Fruit fly (Drosophila melanogaster): ENCODE measurements around the gene CG11069.

The CG11069 gene

DNA sequence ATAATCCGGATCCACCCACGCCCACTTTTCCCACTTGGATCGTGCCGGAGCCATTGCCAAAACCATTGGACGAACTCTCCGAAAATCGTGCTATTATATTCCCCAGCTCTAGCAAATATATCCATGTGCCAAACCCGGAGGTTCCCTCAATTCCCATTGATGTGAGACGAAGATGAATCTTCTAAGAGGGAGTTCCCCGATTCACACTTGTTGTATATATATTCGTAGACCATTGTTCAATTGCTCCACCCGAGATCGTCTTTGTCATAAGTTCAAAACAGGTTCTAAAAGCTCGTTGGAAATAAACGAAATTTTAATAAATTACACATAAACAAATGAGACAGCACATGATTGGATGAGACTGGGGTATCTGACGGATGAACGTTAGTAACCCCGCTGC is 30.6 kb upstream of the CG11069 start:
- no peak for TF ChIP-seq Rel (GFP tag; optimal IDR thresholded peaks at IDR 0.05)
- TF ChIP-seq Rel (tag; optimal IDR thresholded peaks at IDR 0.05): peak; percentile 96
- TF ChIP-seq N (GFP tag; optimal IDR thresholded peaks at IDR 0.05): no peak

DNA sequence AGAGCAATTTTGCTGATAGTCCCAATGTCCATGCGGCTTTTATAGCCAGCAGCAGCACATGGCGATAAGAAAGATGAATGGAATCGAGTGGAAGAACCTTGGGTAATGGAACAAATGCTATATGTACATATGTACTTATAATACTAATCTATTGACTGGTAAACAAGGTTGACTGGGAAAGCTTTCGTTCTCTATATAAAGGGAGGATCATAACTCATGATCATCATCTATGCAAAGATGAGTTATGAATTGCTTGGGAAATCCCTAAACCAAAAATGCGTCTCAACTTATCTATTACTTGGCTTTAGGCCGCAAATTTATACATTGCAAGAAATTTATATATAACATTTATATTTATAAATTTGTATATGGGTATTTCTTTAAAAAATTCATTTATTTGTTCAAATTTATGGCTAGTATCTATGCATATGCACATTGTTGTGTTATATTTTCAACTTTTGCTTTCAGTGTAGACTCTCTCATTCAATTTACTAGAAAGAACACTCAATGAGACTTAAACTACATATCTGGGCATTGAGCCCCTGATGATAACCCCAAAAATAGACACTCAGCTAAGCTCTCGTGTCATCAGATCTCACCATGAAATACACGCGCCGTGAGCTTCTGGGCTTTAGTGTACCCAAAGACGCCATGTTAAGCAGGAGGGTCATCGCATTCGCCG is 29.7 kb upstream of the CG11069 start, which contains the start of the genes Srg1 and Elal:
Gene Srg1, minus strand, starts transcription at position 14 of the 682 bp plus-strand sequence.
Gene Elal, plus strand, starts transcription at position 632 of the 682 bp plus-strand sequence.
- no peak for TF ChIP-seq Rel (GFP tag; optimal IDR thresholded peaks at IDR 0.05)
- TF ChIP-seq Rel (tag; optimal IDR thresholded peaks at IDR 0.05): peak; percentile 73
- no peak for TF ChIP-seq HLH106 (tag; optimal IDR thresholded peaks at IDR 0.05)

DNA sequence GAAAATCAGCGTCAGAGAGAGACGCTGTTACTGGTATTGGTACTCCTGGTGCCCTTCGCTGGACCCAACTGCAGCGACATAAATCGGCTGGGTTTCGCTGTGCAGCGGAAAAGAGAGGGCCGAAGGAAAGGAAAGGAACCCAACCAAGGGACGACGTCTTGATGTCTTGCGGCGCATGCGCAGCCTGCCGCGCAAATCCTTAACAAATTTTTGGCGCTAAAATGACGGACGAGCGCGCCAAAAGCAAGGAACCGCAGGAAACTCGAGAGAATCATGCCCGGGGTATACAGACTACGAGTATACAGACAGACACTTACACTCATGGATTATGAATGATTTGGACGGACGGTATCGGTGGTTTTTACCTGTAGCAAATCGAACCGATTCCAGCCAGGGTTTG is 27.6 kb upstream of the CG11069 start:
- no peak for TF ChIP-seq psq (GFP tag; optimal IDR thresholded peaks at IDR 0.05)
- TF ChIP-seq Hnf4 (GFP tag; optimal IDR thresholded peaks at IDR 0.05): no peak
- TF ChIP-seq Abd-B (GFP tag; optimal IDR thresholded peaks at IDR 0.05): no peak
- TF ChIP-seq sv (GFP tag; optimal IDR thresholded peaks at IDR 0.05): no peak
- no peak for TF ChIP-seq usp (GFP tag; optimal IDR thresholded peaks at IDR 0.05)
- no peak for TF ChIP-seq foxo (GFP tag; optimal IDR thresholded peaks at IDR 0.05)
- no peak for TF ChIP-seq Hr83 (GFP tag; optimal IDR thresholded peaks at IDR 0.05; ENCODE audit: poor library complexity, severe bottlenecking)
- no peak for TF ChIP-seq dsf (GFP tag; optimal IDR thresholded peaks at IDR 0.05; ENCODE audit: borderline replicate concordance)
- no peak for TF ChIP-seq pan (optimal IDR thresholded peaks at IDR 0.05)
- TF ChIP-seq GATAd (GFP tag; optimal IDR thresholded peaks at IDR 0.05): no peak
- TF ChIP-seq ey (GFP tag; optimal IDR thresholded peaks at IDR 0.05): no peak

DNA sequence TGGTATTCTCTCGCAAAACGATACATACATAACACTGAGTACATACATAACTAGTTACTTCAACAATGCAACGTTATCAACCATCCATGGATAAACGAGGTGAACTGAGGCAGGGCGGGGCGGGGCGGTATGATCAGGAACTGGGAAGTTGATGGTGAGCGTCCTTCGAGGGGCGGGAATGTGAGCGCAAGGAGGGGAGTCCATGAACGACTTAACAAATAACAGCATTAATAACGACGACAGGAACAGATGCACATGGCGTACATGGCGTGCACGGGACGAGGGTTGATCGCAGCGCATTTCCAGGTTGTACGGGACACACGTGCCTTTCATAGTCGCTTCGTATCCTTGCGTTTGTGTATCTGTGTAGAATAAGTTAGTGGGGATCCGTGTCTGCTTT is 26.6 kb upstream of the CG11069 start:
- TF ChIP-seq Hnf4 (GFP tag; optimal IDR thresholded peaks at IDR 0.05) (no peak), Jra (GFP tag; optimal IDR thresholded peaks at IDR 0.05) (no peak), OdsH (GFP tag; optimal IDR thresholded peaks at IDR 0.05) (no peak), pan (optimal IDR thresholded peaks at IDR 0.05) (no peak), Dif (GFP tag; optimal IDR thresholded peaks at IDR 0.05; ENCODE audit: partially characterized antibody) (no peak), h (GFP tag; optimal IDR thresholded peaks at IDR 0.05) (no peak), br (GFP tag; optimal IDR thresholded peaks at IDR 0.05) (no peak)

DNA sequence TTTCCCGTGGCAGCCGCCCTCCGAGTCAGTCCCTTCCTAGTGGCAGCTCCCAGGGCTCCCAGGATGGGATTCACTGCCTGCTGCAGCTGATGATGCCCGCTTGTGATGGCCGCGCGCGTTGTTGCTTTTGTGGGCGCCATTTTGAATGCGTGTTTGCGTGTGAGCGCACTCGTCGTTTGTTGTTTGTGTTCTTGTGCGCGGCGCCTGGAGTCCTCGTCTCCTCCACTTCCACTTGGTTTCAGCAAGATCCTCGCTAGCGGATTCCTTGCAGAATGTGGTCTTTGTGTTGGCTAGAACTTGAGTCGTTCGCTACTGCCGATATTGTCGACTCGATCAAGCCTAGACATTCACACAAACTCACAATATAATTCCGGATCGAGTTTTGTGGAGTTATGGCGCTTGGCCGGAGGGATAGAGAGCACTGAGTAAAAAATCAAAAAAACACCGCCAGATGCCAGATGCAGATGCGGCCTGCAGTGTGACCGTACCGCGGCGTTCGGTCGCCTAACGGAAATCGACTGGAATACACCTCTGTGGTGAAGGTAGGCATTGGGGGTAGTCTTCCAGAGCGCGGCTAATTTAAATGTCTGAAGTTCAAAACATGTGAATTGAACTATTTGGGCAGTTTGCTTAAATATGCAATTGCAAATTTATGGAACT is 24.0 kb upstream of the CG11069 start, which contains the start of gene CycB3:
Gene CycB3, minus strand, starts transcription at position 428 of the 660 bp plus-strand sequence.
- no peak for TF ChIP-seq Hr83 (GFP tag; optimal IDR thresholded peaks at IDR 0.05; ENCODE audit: poor library complexity, severe bottlenecking)
- TF ChIP-seq GATAd (GFP tag; optimal IDR thresholded peaks at IDR 0.05): no peak
- peak; percentile 21 for TF ChIP-seq Sp1 (GFP tag; optimal IDR thresholded peaks at IDR 0.05)
- no peak for TF ChIP-seq usp (GFP tag; optimal IDR thresholded peaks at IDR 0.05)
- peak; percentile 33 for TF ChIP-seq rgr (GFP tag; optimal IDR thresholded peaks at IDR 0.05)
- TF ChIP-seq Dfd (GFP tag; optimal IDR thresholded peaks at IDR 0.05): no peak
- TF ChIP-seq CG32264 (GFP tag; optimal IDR thresholded peaks at IDR 0.05): no peak
- no peak for TF ChIP-seq Hr78 (GFP tag; optimal IDR thresholded peaks at IDR 0.05)
- peak; percentile 28 for TF ChIP-seq Vsx2 (GFP tag; optimal IDR thresholded peaks at IDR 0.05; ENCODE audit: partially characterized antibody)
- TF ChIP-seq N (GFP tag; optimal IDR thresholded peaks at IDR 0.05): no peak
- TF ChIP-seq Dif (GFP tag; optimal IDR thresholded peaks at IDR 0.05; ENCODE audit: partially characterized antibody): no peak
- no peak for TF ChIP-seq dl (GFP tag; optimal IDR thresholded peaks at IDR 0.05; ENCODE audit: insufficient read depth in 1 of 2, partially characterized antibody in 2 of 2)
- TF ChIP-seq Myc (optimal IDR thresholded peaks at IDR 0.05): peak; percentile 58
- TF ChIP-seq CrebA (GFP tag; optimal IDR thresholded peaks at IDR 0.05; ENCODE audit: borderline replicate concordance): no peak
- no peak for TF ChIP-seq Rel (GFP tag; optimal IDR thresholded peaks at IDR 0.05)
- TF ChIP-seq Rel (tag; optimal IDR thresholded peaks at IDR 0.05): peak; percentile 50
- TF ChIP-seq sv (GFP tag; optimal IDR thresholded peaks at IDR 0.05): no peak
- no peak for TF ChIP-seq Mio (GFP tag; optimal IDR thresholded peaks at IDR 0.05)
- TF ChIP-seq h (GFP tag; optimal IDR thresholded peaks at IDR 0.05): no peak
- no peak for TF ChIP-seq brk (GFP tag; optimal IDR thresholded peaks at IDR 0.05)
- peak; percentile 17 for TF ChIP-seq ey (GFP tag; optimal IDR thresholded peaks at IDR 0.05)
- TF ChIP-seq br (GFP tag; optimal IDR thresholded peaks at IDR 0.05): no peak
- peak; percentile 43 for TF ChIP-seq CG9705 (GFP tag; optimal IDR thresholded peaks at IDR 0.05)
- TF ChIP-seq dsf (GFP tag; optimal IDR thresholded peaks at IDR 0.05; ENCODE audit: borderline replicate concordance): no peak
